Worm (Caenorhabditis elegans): ENCODE results near the gene ZK632.14.
A peak's percentile ranks its signal among the peaks of the same experiment; 100 is the strongest.

ZK632.14 gene

DNA sequence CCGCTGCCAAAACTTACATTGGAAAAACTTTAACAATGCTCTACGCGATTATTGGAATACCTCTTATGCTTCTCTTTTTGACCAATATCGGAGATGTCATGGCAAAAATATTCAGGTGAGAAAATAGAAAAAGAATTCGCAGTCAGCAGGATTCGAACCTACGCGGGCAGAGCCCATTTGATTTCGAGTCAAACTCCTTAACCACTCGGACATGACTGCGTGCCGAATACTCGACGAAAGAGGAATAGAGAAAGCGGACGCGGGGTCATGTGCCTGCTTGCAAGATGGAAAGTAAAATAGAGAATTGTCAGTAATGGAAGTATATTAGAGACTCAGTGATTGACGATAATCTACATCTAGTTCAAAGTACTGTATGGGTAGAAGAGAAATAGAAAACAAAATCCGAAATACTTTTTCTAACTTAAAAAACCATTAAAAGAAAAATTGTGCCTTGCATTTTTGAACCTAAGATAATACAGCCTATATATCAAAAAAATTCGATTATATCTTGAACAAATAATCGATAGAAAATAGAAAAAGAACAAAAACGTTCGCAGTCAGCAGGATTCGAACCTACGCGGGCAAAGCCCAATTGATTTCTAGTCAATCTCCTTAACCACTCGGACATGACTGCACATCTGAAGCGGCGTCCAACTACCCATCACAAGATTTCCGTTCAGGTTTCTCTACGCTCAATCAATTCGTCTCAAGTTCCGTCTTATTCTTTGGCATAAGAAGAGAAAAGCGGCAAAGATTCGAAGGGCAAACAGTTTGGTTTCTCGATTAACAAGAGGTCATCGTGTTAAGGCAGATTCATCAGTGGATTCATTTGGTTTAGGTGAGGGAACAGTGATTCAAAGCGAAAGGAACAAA, 48.5 kb downstream of the ZK632.14 start:
- TF ChIP-seq nhr-76 (tag; optimal IDR thresholded peaks at IDR 0.05), result no peak
- TF ChIP-seq T26A8.4 (GFP tag; IDR thresholded peaks at IDR 0.05), result peak; percentile 83
- no peak for TF ChIP-seq lin-15B (tag; optimal IDR thresholded peaks at IDR 0.05)
- no peak for TF ChIP-seq daf-8 (GFP tag; IDR thresholded peaks at IDR 0.05)
- peak; percentile 60; the same call in 1 of the 2 replicates for TF ChIP-seq snpc-1.2 (GFP tag; IDR thresholded peaks at IDR 0.05)
- peak; percentile 96 for TF ChIP-seq lim-7 (GFP tag; IDR thresholded peaks at IDR 0.05)
- peak; percentile 60 for TF ChIP-seq lin-13 (GFP tag; optimal IDR thresholded peaks at IDR 0.05)
- TF ChIP-seq mes-2 (tag; optimal IDR thresholded peaks at IDR 0.05; ENCODE audit: poor library complexity, severe bottlenecking), result peak; percentile 87
- TF ChIP-seq ceh-82 (tag; optimal IDR thresholded peaks at IDR 0.05), result no peak
- no peak for TF ChIP-seq daf-12 (tag; optimal IDR thresholded peaks at IDR 0.05)
- TF ChIP-seq nhr-41 (GFP tag; IDR thresholded peaks at IDR 0.05), result peak; percentile 84
- peak; percentile 81 for TF ChIP-seq ceh-20 (GFP tag; IDR thresholded peaks at IDR 0.05)
- TF ChIP-seq lin-39 (tag; optimal IDR thresholded peaks at IDR 0.05), result no peak
- TF ChIP-seq mxl-3 (GFP tag; optimal IDR thresholded peaks at IDR 0.05), result peak; percentile 52
- peak; percentile 64; the same call in 1 of the 2 replicates for TF ChIP-seq F26F4.8 (GFP tag; conservative IDR thresholded peaks at IDR 0.05)
- TF ChIP-seq nhr-111 (GFP tag; optimal IDR thresholded peaks at IDR 0.05), result peak; percentile 48
- peak; percentile 17 for TF ChIP-seq dve-1 (tag; optimal IDR thresholded peaks at IDR 0.05; ENCODE audit: insufficient read depth)
- TF ChIP-seq Y105C5A.15 (GFP tag; IDR thresholded peaks at IDR 0.05), result peak; percentile 92
- TF ChIP-seq zfp-2 (tag; optimal IDR thresholded peaks at IDR 0.05), result no peak
- peak; percentile 76 for TF ChIP-seq ctbp-1 (GFP tag; IDR thresholded peaks at IDR 0.05)
- TF ChIP-seq daf-19 (GFP tag; conservative IDR thresholded peaks at IDR 0.05), result 0 out of 2 replicates have a peak, but pooled peaks have one; percentile 35
- peak; percentile 8 for TF ChIP-seq fkh-10 (GFP tag; optimal IDR thresholded peaks at IDR 0.05)
- peak; percentile 75 for TF ChIP-seq aha-1 (tag)
- peak; percentile 32 for TF ChIP-seq Y5F2A.4 (GFP tag; optimal IDR thresholded peaks at IDR 0.05)
- peak; percentile 81; the same call in 1 of the 2 replicates for TF ChIP-seq pha-4 (GFP tag; IDR thresholded peaks at IDR 0.05)
- no peak for TF ChIP-seq pha-4 (tag; optimal IDR thresholded peaks at IDR 0.05)
- TF ChIP-seq nhr-28 (tag; optimal IDR thresholded peaks at IDR 0.05), result no peak
- TF ChIP-seq aly-2 (tag; optimal IDR thresholded peaks at IDR 0.05), result no peak
- TF ChIP-seq F44E2.7 (GFP tag; IDR thresholded peaks at IDR 0.05), result peak; percentile 89; the same call in 1 of the 2 replicates
- TF ChIP-seq unc-39 (tag; optimal IDR thresholded peaks at IDR 0.05), result no peak
- TF ChIP-seq php-3 (GFP tag; IDR thresholded peaks at IDR 0.05), result peak; percentile 73
- TF ChIP-seq lin-29 (GFP tag; IDR thresholded peaks at IDR 0.05), result no peak
- peak in 1 of 2 experiments; percentile 18 for TF ChIP-seq daf-16 (GFP tag; optimal IDR thresholded peaks at IDR 0.05)
- TF ChIP-seq daf-16 (tag; optimal IDR thresholded peaks at IDR 0.05), result peak; percentile 40
- TF ChIP-seq duxl-1 (tag; optimal IDR thresholded peaks at IDR 0.05; ENCODE audit: poor library complexity), result peak; percentile 45
- no peak for TF ChIP-seq ces-1 (GFP tag; optimal IDR thresholded peaks at IDR 0.05)
- no peak for TF ChIP-seq tag-97 (GFP tag; IDR thresholded peaks at IDR 0.05)
- peak; percentile 65; the same call in 1 of the 2 replicates for TF ChIP-seq Y48G9A.11 (GFP tag; IDR thresholded peaks at IDR 0.05)
- TF ChIP-seq zfp-3 (GFP tag; conservative IDR thresholded peaks at IDR 0.05), result peak; percentile 71
- peak; percentile 46 for TF ChIP-seq F49E8.2 (tag; optimal IDR thresholded peaks at IDR 0.05; ENCODE audit: borderline replicate concordance)
- no peak for TF ChIP-seq snpc-4 (tag; optimal IDR thresholded peaks at IDR 0.05)
- peak; percentile 83 for TF ChIP-seq arid-1 (GFP tag; conservative IDR thresholded peaks at IDR 0.05)
- TF ChIP-seq ceh-44 (GFP tag; IDR thresholded peaks at IDR 0.05), result peak; percentile 82
- peak; percentile 86 for TF ChIP-seq dmd-9 (GFP tag; IDR thresholded peaks at IDR 0.05)
- peak; percentile 34 for TF ChIP-seq nhr-48 (tag; optimal IDR thresholded peaks at IDR 0.05)
- TF ChIP-seq D1046.2 (GFP tag; IDR thresholded peaks at IDR 0.05), result no peak
- TF ChIP-seq skn-1 (tag; optimal IDR thresholded peaks at IDR 0.05), result no peak
- peak in 1 of 2 experiments; percentile 96 for TF ChIP-seq unc-62 (GFP tag; optimal IDR thresholded peaks at IDR 0.05 in 1 of 2)
- TF ChIP-seq unc-62 (tag; optimal IDR thresholded peaks at IDR 0.05), result no peak
- peak; percentile 67 for TF ChIP-seq lin-1 (GFP tag; IDR thresholded peaks at IDR 0.05)

Data from whole organism, L4 larva.